Worm (Caenorhabditis elegans) whole organism, L3 larva: ENCODE data around the gene zipt-13.

Experiments used
- ZK546.5 ChIP-seq: sonication (generic microtip); optimal IDR thresholded peaks from 2 replicates; lab custom pipeline; 2017; ENCODE audit warnings: missing biosample characterization, missing genetic modification characterization
- ama-1 ChIP-seq: fragments of 150-350 bp; optimal IDR thresholded peaks from 2 replicates; lab custom pipeline; 2018
- elt-2 ChIP-seq: sonication (generic microtip); optimal IDR thresholded peaks from 2 replicates; lab custom pipeline; 2016; ENCODE audit warnings: missing genetic modification reagents, mild to moderate bottlenecking, missing genetic modification characterization, missing compliant biosample characterization
- nhr-76 ChIP-seq: fragments of 150-350 bp; sonication (generic microtip); optimal IDR thresholded peaks from 5 replicates; lab custom pipeline; 2014; ENCODE audit warnings: missing biosample characterization, missing genetic modification characterization
- nhr-77 ChIP-seq: fragments of 150-350 bp; optimal IDR thresholded peaks from 2 replicates; lab custom pipeline; 2014; ENCODE audit warnings: missing biosample characterization, missing genetic modification characterization
- pqm-1 ChIP-seq: fragments of 150-350 bp; optimal IDR thresholded peaks from 2 replicates; lab custom pipeline; 2017; ENCODE audit warnings: missing biosample characterization, missing genetic modification characterization, inconsistent platforms
- sea-2 ChIP-seq: fragments of 150-350 bp; sonication (generic microtip); optimal IDR thresholded peaks from 4 replicates; lab custom pipeline; 2014; ENCODE audit warnings: missing biosample characterization, missing genetic modification reagents, missing genetic modification characterization
- skn-1 ChIP-seq: fragments of 150-350 bp; optimal IDR thresholded peaks from 2 replicates; lab custom pipeline; 2014; ENCODE audit warnings: missing biosample characterization, missing genetic modification characterization
- snpc-4 ChIP-seq: fragments of 150-350 bp; optimal IDR thresholded peaks from 2 replicates; lab custom pipeline; 2014; ENCODE audit warnings: missing biosample characterization, missing genetic modification characterization
- unc-39 ChIP-seq: sonication (generic microtip); optimal IDR thresholded peaks from 4 replicates; lab custom pipeline; 2017; ENCODE audit warnings: missing biosample characterization, missing genetic modification characterization
- unc-62 ChIP-seq: fragments of 150-350 bp; sonication (generic microtip); optimal IDR thresholded peaks from 4 replicates; lab custom pipeline; 2014; ENCODE audit warnings: missing biosample characterization, missing genetic modification reagents, missing genetic modification characterization

ce11 chrX:10236844-10237243 lies at the start of gene zipt-13:
- TF ChIP-seq nhr-77 (tag; lab: Kevin White, UChicago) (no peak), nhr-76 (tag; lab: Kevin White, UChicago) (no peak), elt-2 (no peak), snpc-4 (tag; lab: Kevin White, UChicago) (no peak), ZK546.5 (tag; lab: Kevin White, UChicago) (no peak), skn-1 (tag; lab: Kevin White, UChicago) (no peak), pqm-1 (tag; lab: Kevin White, UChicago) (no peak), unc-39 (tag; lab: Kevin White, UChicago) (no peak), ama-1 (lab: Kevin White, UChicago) (no peak), unc-62 (GFP tag; lab: Kevin White, UChicago) (no peak), sea-2 (GFP tag; lab: Kevin White, UChicago) (no peak)
